Worm (Caenorhabditis elegans): Measurements from ENCODE around the gene coq-2.
A peak's percentile ranks its signal among the peaks of the same experiment; 100 is the strongest.

The coq-2 gene

ce11 chrIII:6888497-6888896, 47.3 kb upstream of the coq-2 start (continued):
- TF ChIP-seq mdl-1 (tag; optimal IDR thresholded peaks at IDR 0.05) = peak in 1 of 2 experiments; percentile 22
- TF ChIP-seq elt-3 (tag; optimal IDR thresholded peaks at IDR 0.05) = peak in 1 of 6 experiments; percentile 13
- TF ChIP-seq nhr-20 (tag; optimal IDR thresholded peaks at IDR 0.05) = peak; percentile 4
- peak; percentile 22 for TF ChIP-seq C16A3.4 (tag; optimal IDR thresholded peaks at IDR 0.05)

- TF ChIP-seq nhr-85 (tag) (no peak), snu-23 (GFP tag; optimal IDR thresholded peaks at IDR 0.05) (peak; percentile 41), elt-2 (tag; optimal IDR thresholded peaks at IDR 0.05) (no peak), dpl-1 (GFP tag; optimal IDR thresholded peaks at IDR 0.05) (peak; percentile 53 to 83 (median 76)), elt-3 (tag; optimal IDR thresholded peaks at IDR 0.05) (no peak), nhr-71 (tag; optimal IDR thresholded peaks at IDR 0.05) (peak; percentile 24), F16B12.6 (tag; optimal IDR thresholded peaks at IDR 0.05) (peak; percentile 79), hpl-2 (GFP tag; optimal IDR thresholded peaks at IDR 0.05) (no peak), ztf-4 (tag; optimal IDR thresholded peaks at IDR 0.05) (no peak), swsn-7 (tag; optimal IDR thresholded peaks at IDR 0.05) (peak; percentile 6), lin-39 (tag; optimal IDR thresholded peaks at IDR 0.05) (no peak), C04F5.9 (tag; optimal IDR thresholded peaks at IDR 0.05) (no peak), isw-1 (GFP tag; IDR thresholded peaks at IDR 0.05) (no peak), pag-3 (tag; optimal IDR thresholded peaks at IDR 0.05; ENCODE audit: borderline replicate concordance, insufficient read depth) (no peak), nhr-20 (tag; optimal IDR thresholded peaks at IDR 0.05) (peak; percentile 11), ceh-82 (tag; optimal IDR thresholded peaks at IDR 0.05) (no peak), efl-3 (GFP tag; optimal IDR thresholded peaks at IDR 0.05) (no peak), vab-15 (tag; optimal IDR thresholded peaks at IDR 0.05) (no peak), blmp-1 (tag; optimal IDR thresholded peaks at IDR 0.05) (peak; percentile 42), jun-1 (tag; optimal IDR thresholded peaks at IDR 0.05) (no peak), mef-2 (tag; optimal IDR thresholded peaks at IDR 0.05) (no peak), xbp-1 (tag; optimal IDR thresholded peaks at IDR 0.05) (no peak), ces-1 (GFP tag; optimal IDR thresholded peaks at IDR 0.05) (no peak), unc-130 (tag; optimal IDR thresholded peaks at IDR 0.05) (peak; percentile 1), lsy-2 (tag; optimal IDR thresholded peaks at IDR 0.05) (peak in 1 of 2 experiments; percentile 63), alr-1 (tag; optimal IDR thresholded peaks at IDR 0.05; ENCODE audit: borderline replicate concordance) (no peak), C34B4.2 (tag; optimal IDR thresholded peaks at IDR 0.05) (no peak), unc-86 (tag; optimal IDR thresholded peaks at IDR 0.05) (no peak), hlh-17 (GFP tag; optimal IDR thresholded peaks at IDR 0.05; ENCODE audit: borderline replicate concordance) (no peak), irx-1 (tag; optimal IDR thresholded peaks at IDR 0.05) (no peak), fkh-8 (tag; optimal IDR thresholded peaks at IDR 0.05) (no peak), unc-98 (GFP tag; IDR thresholded peaks at IDR 0.05) (no peak), ceh-90 (tag; optimal IDR thresholded peaks at IDR 0.05) (no peak), efl-1 (optimal IDR thresholded peaks at IDR 0.05) (peak in 1 of 2 experiments; percentile 74), efl-1 (GFP tag; optimal IDR thresholded peaks at IDR 0.05 in 1 of 2) (peak; percentile 80 to 97), mep-1 (tag; optimal IDR thresholded peaks at IDR 0.05) (peak; percentile 52), skn-1 (tag; optimal IDR thresholded peaks at IDR 0.05) (peak; percentile 27), ceh-63 (GFP tag; optimal IDR thresholded peaks at IDR 0.05) (no peak), lin-14 (GFP tag; optimal IDR thresholded peaks at IDR 0.05) (no peak), lin-35 (GFP tag; optimal IDR thresholded peaks at IDR 0.05) (peak; percentile 57 to 87), nhr-47 (tag; optimal IDR thresholded peaks at IDR 0.05) (peak; percentile 8), fos-1 (tag; optimal IDR thresholded peaks at IDR 0.05) (no peak), nhr-28 (tag; optimal IDR thresholded peaks at IDR 0.05) (no peak)
Measured at ce11 chrIII:6888999-6889824, 46.6 kb upstream of the coq-2 start, which contains the start of the genes brd-1 and K04C2.2. TSS of gene brd-1 (minus strand) at chrIII:6889504. TSS of gene K04C2.2 (plus strand) at chrIII:6889774.

Measured in whole organism, L1 larva.